Fruit fly (Drosophila melanogaster) whole organism, larva: ENCODE measurements around the gene CG17593.

Experiments
- noc ChIP-seq: fragments of 200-800 bp; sonication (Bioruptor generic); optimal IDR thresholded peaks from 3 replicates; lab custom pipeline; 2019; ENCODE audit warnings: missing biosample characterization, mild to moderate bottlenecking, missing genetic modification characterization, moderate library complexity

The CG17593 gene

DNA sequence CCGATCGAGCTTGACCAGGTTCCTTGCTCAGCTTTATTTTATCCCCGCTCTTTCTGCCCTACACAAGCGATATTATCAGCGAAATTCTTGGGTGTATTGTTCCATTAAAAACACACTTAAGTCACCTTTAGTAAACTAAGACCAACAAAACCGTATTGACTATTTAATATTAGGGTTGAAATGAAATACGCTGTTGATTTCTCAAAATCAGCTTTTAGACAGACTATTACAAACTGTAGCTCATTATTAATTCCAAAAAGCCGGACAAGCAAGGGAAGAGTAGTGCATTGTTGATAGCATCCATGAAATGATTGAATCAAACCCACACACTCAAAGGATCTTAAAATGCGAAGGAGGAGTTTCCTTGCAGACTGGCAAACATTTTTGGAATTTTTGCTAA lies 43.6 kb downstream of the CG17593 start:
- TF ChIP-seq noc = no peak

DNA sequence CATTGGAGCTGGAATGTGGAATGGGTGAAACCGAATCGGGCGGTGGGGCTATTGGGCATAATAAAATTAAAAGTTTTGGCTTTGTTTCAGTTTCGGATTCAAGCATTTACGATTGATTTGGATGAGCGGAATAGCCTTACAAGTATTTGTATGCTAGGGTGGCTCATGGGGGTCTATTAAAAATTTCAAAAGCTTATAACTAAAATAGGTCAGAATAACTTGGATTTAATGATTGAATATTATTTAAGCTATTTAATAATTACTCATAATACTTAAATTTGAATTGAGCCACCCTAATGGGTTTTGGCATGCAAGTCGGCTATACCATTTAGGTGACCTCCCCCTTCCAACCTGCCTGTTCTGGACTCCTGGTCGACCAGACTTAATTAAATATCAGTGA lies 45.0 kb downstream of the CG17593 start:
- TF ChIP-seq noc = no peak

DNA sequence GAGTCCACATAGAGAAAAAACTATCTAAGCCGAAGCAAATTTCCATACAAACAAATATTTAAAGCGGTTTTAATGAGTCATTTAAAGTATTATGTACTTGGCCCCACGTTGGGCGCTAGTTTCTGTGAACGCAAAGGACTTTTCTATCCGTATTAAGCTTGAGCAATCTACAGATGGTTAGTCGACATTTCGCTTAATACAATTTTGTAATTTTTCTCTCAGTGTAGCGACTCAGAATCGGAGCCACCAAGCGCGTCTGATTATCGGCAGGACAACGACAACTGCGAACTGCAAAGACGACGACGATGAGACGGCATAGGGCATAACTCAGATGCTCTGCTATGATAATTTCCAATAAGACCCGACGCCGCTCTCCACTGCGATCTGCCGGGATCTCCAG lies 47.8 kb downstream of the CG17593 start:
- TF ChIP-seq noc = no peak

DNA sequence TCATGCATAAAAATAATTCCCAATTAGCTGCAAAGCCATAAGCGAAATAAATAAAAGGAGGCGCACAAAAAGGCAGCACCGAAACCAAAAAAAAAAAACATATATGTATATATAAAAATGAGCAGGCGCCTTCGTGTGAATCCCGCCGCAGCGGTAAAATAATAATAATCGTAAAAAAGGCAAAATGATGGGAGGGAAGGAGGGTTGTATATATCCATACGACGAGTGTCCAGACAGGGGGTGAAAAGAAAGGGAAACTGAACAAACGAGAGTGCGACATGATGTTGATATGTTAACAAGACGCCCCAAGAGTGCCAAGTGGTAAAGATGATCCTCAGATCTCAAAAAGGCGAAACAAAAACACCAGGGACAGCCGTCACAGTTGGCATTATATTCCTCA lies 49.9 kb downstream of the CG17593 start:
- no peak for TF ChIP-seq noc

DNA sequence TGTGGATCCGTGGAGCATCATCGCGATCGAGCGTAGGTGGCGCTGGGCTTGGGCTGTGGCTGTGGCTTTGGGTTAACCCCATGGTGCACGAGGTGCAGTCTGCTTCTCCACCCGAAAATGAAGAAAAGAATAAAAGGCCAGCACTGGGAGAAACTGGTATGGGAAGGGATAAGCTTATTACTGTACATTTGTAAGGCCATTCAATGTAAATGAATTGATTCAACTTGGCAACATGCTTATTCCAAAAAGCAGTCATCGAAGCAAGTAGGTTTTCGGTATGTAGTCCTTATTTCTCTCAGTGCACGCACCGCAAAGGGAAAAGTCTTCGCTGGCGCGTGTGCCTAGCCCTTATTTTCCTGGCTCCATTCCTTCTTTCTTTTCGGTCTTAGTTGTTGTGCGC lies 51.9 kb downstream of the CG17593 start:
- TF ChIP-seq noc = no peak
